Fruit fly (Drosophila melanogaster) whole organism, pupa: ENCODE results near the gene CG15773.

Experiments used
- CG10348 ChIP-seq: fragments of 200-800 bp; sonication (Bioruptor generic); IDR thresholded peaks from 2 replicates; pipeline ENCODE4 v1.3.6; 2022; ENCODE audit warnings: missing biosample characterization, missing genetic modification characterization
- CG12605 ChIP-seq: fragments of 200-800 bp; sonication (Bioruptor generic); IDR thresholded peaks from 2 replicates; pipeline ENCODE4 v1.3.6; 2022; ENCODE audit warnings: missing biosample characterization, missing genetic modification characterization
- CG4496 ChIP-seq: fragments of 200-800 bp; sonication (Bioruptor generic); IDR thresholded peaks from 3 replicates; pipeline ENCODE4 v1.3.6; 2022; ENCODE audit warnings: missing biosample characterization, missing genetic modification characterization
- CG8301 ChIP-seq: fragments of 200-800 bp; sonication (Bioruptor generic); optimal IDR thresholded peaks from 2 replicates; lab custom pipeline; 2018; ENCODE audit warnings: missing biosample characterization, mild to moderate bottlenecking, missing genetic modification characterization
- CG9948 ChIP-seq: fragments of 200-800 bp; sonication (Bioruptor generic); optimal IDR thresholded peaks from 2 replicates; lab custom pipeline; 2018; ENCODE audit warnings: missing biosample characterization, mild to moderate bottlenecking, missing genetic modification characterization, moderate library complexity
- EcR ChIP-seq: fragments of 200-800 bp; sonication (Bioruptor generic); optimal IDR thresholded peaks from 3 replicates; lab custom pipeline; 2019; ENCODE audit warnings: missing biosample characterization, missing genetic modification characterization, mild to moderate bottlenecking, moderate library complexity, missing genetic modification reagents
- Ets98B ChIP-seq: fragments of 200-800 bp; sonication (Bioruptor generic); IDR thresholded peaks from 2 replicates; pipeline ENCODE4 v1.3.6; 2022; ENCODE audit warnings: missing biosample characterization, missing genetic modification characterization
- Pif1A ChIP-seq: fragments of 200-800 bp; sonication (Bioruptor generic); optimal IDR thresholded peaks from 3 replicates; lab custom pipeline; 2016; ENCODE audit warnings: missing biosample characterization, missing genetic modification characterization
- Pif1B ChIP-seq: fragments of 200-800 bp; sonication (Bioruptor generic); optimal IDR thresholded peaks from 3 replicates; lab custom pipeline; 2016; ENCODE audit warnings: missing biosample characterization, missing genetic modification characterization
- fd96Ca ChIP-seq: fragments of 200-800 bp; sonication (Bioruptor generic); IDR thresholded peaks from 3 replicates; pipeline ENCODE4 v1.3.6; 2022; ENCODE audit warnings: missing biosample characterization, missing genetic modification characterization
- gl ChIP-seq: fragments of 200-800 bp; sonication (Bioruptor generic); optimal IDR thresholded peaks from 2 replicates; lab custom pipeline; 2018; ENCODE audit warnings: missing biosample characterization, mild to moderate bottlenecking, missing genetic modification characterization

DNA sequence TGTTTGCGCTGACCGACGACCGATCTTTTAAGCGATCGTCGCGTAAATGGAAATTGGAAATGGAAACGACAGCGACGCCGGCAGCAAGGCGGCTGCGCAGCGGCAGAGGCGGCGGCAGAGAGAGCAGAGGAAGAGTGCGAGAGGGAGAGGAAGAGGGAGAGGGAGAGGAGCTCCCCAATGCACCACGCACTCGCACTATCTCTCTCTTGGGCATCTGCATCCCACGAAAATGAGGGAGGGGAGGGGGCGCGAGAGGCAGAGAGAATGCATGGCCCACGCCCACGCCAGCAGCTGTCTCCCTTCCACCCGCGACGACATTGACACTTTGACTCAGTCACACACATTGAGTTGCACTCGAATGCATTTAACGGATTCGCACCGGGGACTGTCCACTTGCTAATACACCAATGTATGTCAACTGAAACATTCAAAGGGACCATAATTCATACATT is 38.2 kb downstream of the CG15773 start, which contains the start of gene CG3097:
- peak; percentile 47; the same call in 1 of the 2 replicates for TF ChIP-seq Ets98B
- no peak for TF ChIP-seq Pif1B (GFP tag; lab: Kevin White, UChicago)
- peak; percentile 7 for TF ChIP-seq Pif1A (GFP tag; lab: Kevin White, UChicago)
- no peak for TF ChIP-seq gl (tag; lab: Kevin White, UChicago)
- TF ChIP-seq EcR, result peak; percentile 44
- TF ChIP-seq CG8301, result no peak
- peak; percentile 36; the same call in 1 of the 3 replicates for TF ChIP-seq CG4496
- no peak for TF ChIP-seq CG12605 (GFP tag; lab: Robert Waterston, UW)
- TF ChIP-seq CG9948 (tag; lab: Kevin White, UChicago), result no peak
- no peak for TF ChIP-seq CG10348 (GFP tag; lab: Robert Waterston, UW)
- TF ChIP-seq fd96Ca (GFP tag; lab: Robert Waterston, UW), result peak; percentile 42; the same call in 1 of the 3 replicates
